Fruit fly (Drosophila melanogaster): ENCODE measurements around the gene vex.
A peak's percentile ranks its signal among the peaks of the same experiment; 100 is the strongest.

Gene vex

dm6 chrX:11039788-11040187 is at the start of gene vex:
Gene vex, minus strand, starts transcription at chrX:11039901.
- TF ChIP-seq Hr96 (GFP tag; optimal IDR thresholded peaks at IDR 0.05) (no peak), tj (GFP tag; optimal IDR thresholded peaks at IDR 0.05) (no peak), CG14711 (tag; optimal IDR thresholded peaks at IDR 0.05) (no peak), CG5204 (GFP tag; optimal IDR thresholded peaks at IDR 0.05) (no peak), CG33017 (tag; optimal IDR thresholded peaks at IDR 0.05) (no peak), kay (GFP tag; ENCODE audit: borderline replicate concordance) (no peak), ovo (GFP tag; optimal IDR thresholded peaks at IDR 0.05) (no peak), cic (GFP tag; optimal IDR thresholded peaks at IDR 0.05) (no peak), Crg-1 (GFP tag; optimal IDR thresholded peaks at IDR 0.05) (no peak), bab1 (GFP tag; optimal IDR thresholded peaks at IDR 0.05) (no peak), CG7101 (tag; optimal IDR thresholded peaks at IDR 0.05) (no peak), CG12768 (GFP tag; optimal IDR thresholded peaks at IDR 0.05) (no peak), Clk (GFP tag; optimal IDR thresholded peaks at IDR 0.05) (no peak), cnc (optimal IDR thresholded peaks at IDR 0.05) (no peak), CG11617 (GFP tag; optimal IDR thresholded peaks at IDR 0.05) (no peak), pad (GFP tag; optimal IDR thresholded peaks at IDR 0.05) (no peak), CG1620 (GFP tag; optimal IDR thresholded peaks at IDR 0.05) (no peak), CG7045 (GFP tag; optimal IDR thresholded peaks at IDR 0.05) (no peak)

DNA sequence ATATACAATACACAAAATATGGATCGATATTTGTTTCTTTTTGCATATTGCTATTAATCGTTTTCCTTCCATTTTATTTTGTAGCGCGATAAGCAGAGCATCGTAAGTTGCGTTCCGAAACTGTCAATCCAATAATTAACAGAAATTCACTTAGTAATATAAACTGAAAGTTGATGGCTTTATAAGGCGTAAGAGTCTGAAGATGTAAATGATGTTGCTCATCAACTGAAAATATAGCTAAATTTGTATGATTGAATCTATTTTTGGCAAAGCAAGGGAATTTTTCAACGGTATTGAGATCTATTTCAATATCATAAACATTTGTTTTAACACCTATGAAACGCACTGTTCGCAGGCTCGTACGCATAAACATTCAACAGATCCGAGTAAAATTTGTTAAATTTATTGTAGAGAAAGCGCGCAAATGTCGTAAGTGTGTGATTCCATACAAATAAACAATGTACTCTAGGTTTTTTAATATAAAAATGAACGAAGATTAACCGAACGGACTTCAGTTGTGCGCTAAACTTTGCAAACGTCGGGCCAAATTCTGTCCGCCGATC is 49.2 kb upstream of the vex start, which contains the start of gene Vago:
Gene Vago (plus strand): TSS at position 513 of the 563 bp plus-strand sequence.
- TF ChIP-seq CG12768 (GFP tag; optimal IDR thresholded peaks at IDR 0.05) = peak; percentile 17
- TF ChIP-seq ovo (GFP tag; optimal IDR thresholded peaks at IDR 0.05) = no peak
- TF ChIP-seq Crg-1 (GFP tag; optimal IDR thresholded peaks at IDR 0.05) = no peak
- no peak for TF ChIP-seq Clk (GFP tag; optimal IDR thresholded peaks at IDR 0.05)
- TF ChIP-seq CG11617 (GFP tag; optimal IDR thresholded peaks at IDR 0.05) = peak; percentile 29
- no peak for TF ChIP-seq tj (GFP tag; optimal IDR thresholded peaks at IDR 0.05)
- TF ChIP-seq Hr96 (GFP tag; optimal IDR thresholded peaks at IDR 0.05) = peak; percentile 41
- TF ChIP-seq pad (GFP tag; optimal IDR thresholded peaks at IDR 0.05) = peak; percentile 31
- TF ChIP-seq Mnt (GFP tag; optimal IDR thresholded peaks at IDR 0.05) = peak; percentile 11
- TF ChIP-seq kay (GFP tag; ENCODE audit: borderline replicate concordance) = peak; percentile 5
- peak; percentile 33 for TF ChIP-seq CG33017 (tag; optimal IDR thresholded peaks at IDR 0.05)
- TF ChIP-seq CG14711 (tag; optimal IDR thresholded peaks at IDR 0.05) = peak; percentile 46
- TF ChIP-seq CG7101 (tag; optimal IDR thresholded peaks at IDR 0.05) = peak; percentile 70

dm6 chrX:11087384-11087783 is 47.7 kb upstream of the vex start:
- TF ChIP-seq CG11617 (GFP tag; optimal IDR thresholded peaks at IDR 0.05) = peak; percentile 48
- peak; percentile 12 for TF ChIP-seq pad (GFP tag; optimal IDR thresholded peaks at IDR 0.05)
- TF ChIP-seq Mnt (GFP tag; optimal IDR thresholded peaks at IDR 0.05) = peak; percentile 30
- TF ChIP-seq CG7101 (tag; optimal IDR thresholded peaks at IDR 0.05) = peak; percentile 1
- TF ChIP-seq Clk (GFP tag; optimal IDR thresholded peaks at IDR 0.05) = no peak
- TF ChIP-seq bab1 (GFP tag; optimal IDR thresholded peaks at IDR 0.05) = peak; percentile 55
- no peak for TF ChIP-seq cnc (optimal IDR thresholded peaks at IDR 0.05)
- no peak for TF ChIP-seq CG14711 (tag; optimal IDR thresholded peaks at IDR 0.05)
- TF ChIP-seq CG7045 (GFP tag; optimal IDR thresholded peaks at IDR 0.05) = no peak
- TF ChIP-seq CG5204 (GFP tag; optimal IDR thresholded peaks at IDR 0.05) = no peak
- no peak for TF ChIP-seq cic (GFP tag; optimal IDR thresholded peaks at IDR 0.05)
- TF ChIP-seq ovo (GFP tag; optimal IDR thresholded peaks at IDR 0.05) = peak; percentile 11
- no peak for TF ChIP-seq toe (GFP tag; optimal IDR thresholded peaks at IDR 0.05)
- peak; percentile 45 for TF ChIP-seq tj (GFP tag; optimal IDR thresholded peaks at IDR 0.05)
- TF ChIP-seq Hr96 (GFP tag; optimal IDR thresholded peaks at IDR 0.05) = peak; percentile 51

DNA sequence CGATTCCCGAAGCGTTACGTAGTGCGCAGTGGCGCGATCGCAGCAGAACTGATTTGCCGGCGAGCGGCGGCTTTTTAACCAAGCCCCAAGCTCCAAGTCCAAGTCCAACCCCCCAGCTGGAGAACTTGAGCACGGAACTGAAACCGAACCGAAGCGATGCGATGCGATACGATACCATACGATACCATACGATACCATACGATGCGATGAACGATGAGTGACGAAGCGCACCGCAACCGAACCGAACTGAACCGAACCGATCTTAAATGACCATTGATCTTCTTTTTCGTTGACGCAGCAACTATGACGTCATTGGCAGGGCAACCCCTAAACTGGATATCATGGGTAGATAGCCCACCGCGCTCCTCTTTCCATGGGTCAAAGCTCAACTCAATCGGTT is 46.5 kb upstream of the vex start, which contains the start of gene sev:
Gene sev (minus strand): TSS at position 50 of the 400 bp plus-strand sequence.
- TF ChIP-seq CG12768 (GFP tag; optimal IDR thresholded peaks at IDR 0.05) (peak; percentile 32), CG33017 (tag; optimal IDR thresholded peaks at IDR 0.05) (no peak), tj (GFP tag; optimal IDR thresholded peaks at IDR 0.05) (peak; percentile 25), kay (GFP tag; ENCODE audit: borderline replicate concordance) (no peak)

DNA sequence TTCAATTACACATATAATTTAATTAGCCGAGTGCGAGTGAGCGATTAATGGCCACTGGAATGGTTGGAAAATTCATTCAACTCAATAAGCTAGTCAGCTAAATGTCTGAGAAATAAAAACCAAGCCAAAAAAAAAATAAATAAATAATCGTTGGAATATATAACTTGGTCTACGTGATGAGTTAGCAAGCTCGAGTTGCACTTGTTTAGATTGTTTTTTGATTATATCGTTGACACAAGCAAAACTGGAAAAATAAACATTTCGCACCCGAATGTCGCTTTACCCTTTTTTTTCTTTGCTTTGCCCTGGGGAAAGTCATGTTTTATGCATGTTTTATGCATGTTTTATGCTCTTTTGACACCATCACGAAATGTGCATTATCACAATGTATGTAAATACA is 43.3 kb upstream of the vex start:
- TF ChIP-seq CG5204 (GFP tag; optimal IDR thresholded peaks at IDR 0.05) (no peak), tj (GFP tag; optimal IDR thresholded peaks at IDR 0.05) (peak; percentile 91)

DNA sequence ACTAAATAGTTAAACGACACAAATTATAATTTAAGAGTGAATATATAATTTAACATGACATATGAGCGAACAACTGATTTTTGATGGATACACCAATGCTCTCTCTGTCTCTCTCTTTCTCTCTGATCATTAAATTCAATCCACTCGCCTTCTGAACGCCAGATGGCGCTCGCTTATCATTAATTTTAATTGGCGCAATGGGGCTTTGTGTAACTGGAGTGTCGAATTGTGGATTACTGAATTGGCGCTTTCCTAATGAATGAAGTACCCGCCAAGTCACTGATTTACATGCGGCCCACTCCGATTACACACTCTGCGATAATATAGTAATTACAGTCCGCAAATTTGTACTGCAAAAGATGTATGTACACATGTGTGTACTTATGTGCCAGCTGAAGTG is 42.1 kb upstream of the vex start:
- TF ChIP-seq kay (GFP tag; ENCODE audit: borderline replicate concordance) (no peak), tj (GFP tag; optimal IDR thresholded peaks at IDR 0.05) (peak; percentile 74), bab1 (GFP tag; optimal IDR thresholded peaks at IDR 0.05) (peak; percentile 79)

- TF ChIP-seq CG1620 (GFP tag; optimal IDR thresholded peaks at IDR 0.05) = no peak
- peak; percentile 35 for TF ChIP-seq toe (GFP tag; optimal IDR thresholded peaks at IDR 0.05)
- TF ChIP-seq kay (GFP tag; ENCODE audit: borderline replicate concordance) = no peak
- peak; percentile 61 for TF ChIP-seq CG33017 (tag; optimal IDR thresholded peaks at IDR 0.05)
- peak; percentile 52 for TF ChIP-seq CG7045 (GFP tag; optimal IDR thresholded peaks at IDR 0.05)
- TF ChIP-seq CG11617 (GFP tag; optimal IDR thresholded peaks at IDR 0.05) = peak; percentile 9
- TF ChIP-seq pad (GFP tag; optimal IDR thresholded peaks at IDR 0.05) = peak; percentile 28
- peak; percentile 28 for TF ChIP-seq bab1 (GFP tag; optimal IDR thresholded peaks at IDR 0.05)
- TF ChIP-seq CG12768 (GFP tag; optimal IDR thresholded peaks at IDR 0.05) = peak; percentile 53
- TF ChIP-seq Mnt (GFP tag; optimal IDR thresholded peaks at IDR 0.05) = no peak
- peak; percentile 50 for TF ChIP-seq CG14711 (tag; optimal IDR thresholded peaks at IDR 0.05)
- no peak for TF ChIP-seq tj (GFP tag; optimal IDR thresholded peaks at IDR 0.05)
- TF ChIP-seq CG5204 (GFP tag; optimal IDR thresholded peaks at IDR 0.05) = peak; percentile 6
- peak; percentile 14 for TF ChIP-seq Clk (GFP tag; optimal IDR thresholded peaks at IDR 0.05)
- TF ChIP-seq CG7101 (tag; optimal IDR thresholded peaks at IDR 0.05) = peak; percentile 56
Observed at dm6 chrX:11081242-11081641, 41.5 kb upstream of the vex start.

All from whole organism, adult.